Fruit fly (Drosophila melanogaster) whole organism, prepupa: ENCODE measurements around the gene CG10958.

Source experiments
- CG1621 ChIP-seq: fragments of 200-800 bp; sonication (Bioruptor generic); optimal IDR thresholded peaks from 3 replicates; lab custom pipeline; 2018; ENCODE audit warnings: missing biosample characterization, mild to moderate bottlenecking, missing genetic modification characterization
- CG6808 ChIP-seq: fragments of 200-800 bp; sonication (Bioruptor generic); optimal IDR thresholded peaks from 3 replicates; lab custom pipeline; 2017; ENCODE audit warnings: missing biosample characterization, missing genetic modification characterization, mild to moderate bottlenecking, moderate library complexity, missing genetic modification reagents
- CG9139 ChIP-seq: fragments of 200-800 bp; sonication (Bioruptor generic); optimal IDR thresholded peaks from 3 replicates; lab custom pipeline; 2017; ENCODE audit warnings: missing biosample characterization, mild to moderate bottlenecking, missing genetic modification characterization
- Eip78C ChIP-seq: fragments of 200-800 bp; sonication (Bioruptor generic); peaks from one replicate; lab custom pipeline; 2016; ENCODE audit warnings: missing biosample characterization, missing genetic modification characterization
- Ets96B ChIP-seq: fragments of 200-800 bp; optimal IDR thresholded peaks from 2 replicates; lab custom pipeline; 2019; ENCODE audit warnings: missing biosample characterization, mild to moderate bottlenecking, missing genetic modification characterization, moderate library complexity
- Hr38 ChIP-seq: sonication (Bioruptor generic); optimal IDR thresholded peaks from 2 replicates; lab custom pipeline; 2016; ENCODE audit warnings: missing biosample characterization, missing genetic modification characterization
- Hr39 ChIP-seq: fragments of 200-800 bp; sonication (Bioruptor generic); optimal IDR thresholded peaks from 2 replicates; lab custom pipeline; 2016; ENCODE audit warnings: missing biosample characterization, missing genetic modification characterization
- OdsH ChIP-seq: fragments of 200-800 bp; sonication (Bioruptor generic); optimal IDR thresholded peaks from 3 replicates; lab custom pipeline; 2016; ENCODE audit warnings: missing biosample characterization, missing genetic modification characterization
- acj6 ChIP-seq: fragments of 200-800 bp; sonication (Bioruptor generic); optimal IDR thresholded peaks from 3 replicates; lab custom pipeline; 2016; ENCODE audit warnings: missing biosample characterization, missing genetic modification characterization
- esn ChIP-seq: fragments of 200-800 bp; sonication (Bioruptor generic); optimal IDR thresholded peaks from 2 replicates; lab custom pipeline; 2016; ENCODE audit warnings: missing biosample characterization, mild to moderate bottlenecking, missing genetic modification characterization, moderate library complexity
- net ChIP-seq: fragments of 200-800 bp; sonication (Bioruptor generic); optimal IDR thresholded peaks from 3 replicates; lab custom pipeline; 2016; ENCODE audit warnings: missing biosample characterization, missing genetic modification characterization
- salr ChIP-seq, 2 experiments: fragments of 200-800 bp; sonication (Bioruptor generic); optimal IDR thresholded peaks; 3 replicates each; lab custom pipeline; 2016 to 2018; ENCODE audit warnings: missing biosample characterization in 2 of 2, missing genetic modification characterization in 2 of 2, mild to moderate bottlenecking in 1 of 2
- ss ChIP-seq, 2 experiments: fragments of 200-800 bp; sonication (Bioruptor generic); optimal IDR thresholded peaks; 2 replicates in 1 of 2; 3 replicates in 1 of 2; lab custom pipeline; 2017 to 2018; ENCODE audit warnings: mild to moderate bottlenecking in 2 of 2, missing biosample characterization in 2 of 2, missing genetic modification characterization in 2 of 2, moderate library complexity in 1 of 2

DNA sequence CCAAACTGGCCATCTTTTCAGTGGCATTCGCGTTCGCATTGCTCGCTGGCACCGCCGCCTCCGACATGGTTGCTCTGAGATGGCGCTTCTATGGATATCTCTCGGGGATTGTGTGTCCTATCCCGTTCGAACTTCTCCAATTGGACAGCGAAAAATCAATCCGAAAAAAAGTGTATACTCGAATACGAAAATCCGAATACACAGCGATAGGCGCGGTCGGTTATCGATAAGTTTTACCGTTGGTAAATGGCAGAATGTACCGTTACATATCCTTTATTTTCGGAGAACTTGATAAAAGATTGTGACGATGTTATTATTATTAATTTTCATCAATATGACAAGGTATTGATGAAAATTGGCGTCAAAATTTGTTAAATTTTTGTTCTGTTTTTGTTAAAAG, 20.0 kb downstream of the CG10958 start, which contains the start of gene Gbeta5:
- TF ChIP-seq net (GFP tag; lab: Kevin White, UChicago) = no peak
- no peak for TF ChIP-seq ss (GFP tag; optimal IDR thresholded peaks at IDR 0.05; lab: Kevin White, UChicago)
- TF ChIP-seq CG1621 (tag; lab: Kevin White, UChicago) = no peak
- no peak for TF ChIP-seq salr (GFP tag; optimal IDR thresholded peaks at IDR 0.05; lab: Kevin White, UChicago)
- no peak for TF ChIP-seq esn (GFP tag; lab: Kevin White, UChicago)
- no peak for TF ChIP-seq OdsH (GFP tag; lab: Kevin White, UChicago)
- no peak for TF ChIP-seq Hr38 (GFP tag; lab: Kevin White, UChicago)
- no peak for TF ChIP-seq Hr39 (GFP tag; lab: Kevin White, UChicago)
- TF ChIP-seq Ets96B = no peak
- TF ChIP-seq CG9139 = no peak
- TF ChIP-seq CG6808 (GFP tag; lab: Kevin White, UChicago) = no peak
- no peak for TF ChIP-seq Eip78C
- TF ChIP-seq acj6 = no peak
